Fruit fly (Drosophila melanogaster) whole organism, prepupa: Measurements from ENCODE around the gene Ugt302E1.

Experiments
- CG10669 ChIP-seq: fragments of 200-800 bp; sonication (Bioruptor generic); optimal IDR thresholded peaks from 3 replicates; lab custom pipeline; 2018; ENCODE audit warnings: missing biosample characterization, mild to moderate bottlenecking, missing genetic modification characterization, moderate library complexity
- CG11294 ChIP-seq: fragments of 200-800 bp; sonication (Bioruptor generic); IDR thresholded peaks from 2 replicates; pipeline ENCODE4 v1.3.6; 2022; ENCODE audit warnings: missing biosample characterization, missing genetic modification characterization
- CG11762 ChIP-seq: fragments of 200-800 bp; sonication (Bioruptor generic); optimal IDR thresholded peaks from 3 replicates; lab custom pipeline; 2016; ENCODE audit warnings: missing biosample characterization, missing genetic modification characterization; ENCODE audit not compliant: insufficient read depth
- CG11902 ChIP-seq: fragments of 200-800 bp; sonication (Bioruptor generic); optimal IDR thresholded peaks from 3 replicates; lab custom pipeline; 2016; ENCODE audit warnings: missing biosample characterization, missing genetic modification characterization
- CG1621 ChIP-seq: fragments of 200-800 bp; sonication (Bioruptor generic); optimal IDR thresholded peaks from 3 replicates; lab custom pipeline; 2018; ENCODE audit warnings: missing biosample characterization, mild to moderate bottlenecking, missing genetic modification characterization
- CG16779 ChIP-seq: fragments of 200-800 bp; sonication (Bioruptor generic); optimal IDR thresholded peaks from 3 replicates; lab custom pipeline; 2017; ENCODE audit warnings: missing biosample characterization, mild to moderate bottlenecking, missing genetic modification characterization
- CG3032 ChIP-seq: fragments of 200-800 bp; optimal IDR thresholded peaks from 2 replicates; lab custom pipeline; 2019; ENCODE audit warnings: missing biosample characterization, mild to moderate bottlenecking, missing genetic modification characterization, moderate library complexity
- CG31627 ChIP-seq: fragments of 200-800 bp; sonication (Bioruptor generic); optimal IDR thresholded peaks from 3 replicates; lab custom pipeline; 2016; ENCODE audit warnings: missing biosample characterization, missing genetic modification characterization
- CG32006 ChIP-seq: fragments of 200-800 bp; sonication (Bioruptor generic); optimal IDR thresholded peaks from 3 replicates; lab custom pipeline; 2017; ENCODE audit warnings: missing biosample characterization, mild to moderate bottlenecking, missing genetic modification characterization
- CG34406 ChIP-seq: fragments of 200-800 bp; sonication (Bioruptor generic); optimal IDR thresholded peaks from 3 replicates; lab custom pipeline; 2016; ENCODE audit warnings: missing biosample characterization, missing genetic modification characterization
- CG3919 ChIP-seq: fragments of 200-800 bp; sonication (Bioruptor generic); optimal IDR thresholded peaks from 3 replicates; lab custom pipeline; 2016; ENCODE audit warnings: missing biosample characterization, missing genetic modification characterization
- CG4318 ChIP-seq: fragments of 200-800 bp; sonication (Bioruptor generic); optimal IDR thresholded peaks from 3 replicates; lab custom pipeline; 2017; ENCODE audit warnings: missing biosample characterization, mild to moderate bottlenecking, missing genetic modification characterization
- CG6163 ChIP-seq: fragments of 200-800 bp; sonication (Bioruptor generic); IDR thresholded peaks from 3 replicates; pipeline ENCODE4 v1.3.6; 2022; ENCODE audit warnings: missing biosample characterization, missing genetic modification characterization
- CG6276 ChIP-seq: fragments of 200-800 bp; sonication (Bioruptor generic); optimal IDR thresholded peaks from 2 replicates; lab custom pipeline; 2017; ENCODE audit warnings: missing biosample characterization, mild to moderate bottlenecking, missing genetic modification characterization
- CG6792 ChIP-seq: fragments of 200-800 bp; sonication (Bioruptor generic); optimal IDR thresholded peaks from 3 replicates; lab custom pipeline; 2016; ENCODE audit warnings: missing biosample characterization, missing genetic modification characterization
- CG6854 ChIP-seq: fragments of 200-800 bp; sonication (Bioruptor generic); optimal IDR thresholded peaks from 2 replicates; lab custom pipeline; 2017; ENCODE audit warnings: missing biosample characterization, mild to moderate bottlenecking, missing genetic modification characterization
- CG7368 ChIP-seq: fragments of 200-800 bp; sonication (Bioruptor generic); optimal IDR thresholded peaks from 3 replicates; lab custom pipeline; 2016; ENCODE audit warnings: missing biosample characterization, missing genetic modification characterization
- CG8632 ChIP-seq: fragments of 200-800 bp; sonication (Bioruptor generic); optimal IDR thresholded peaks from 3 replicates; lab custom pipeline; 2016; ENCODE audit warnings: missing biosample characterization, missing genetic modification characterization
- Eip75B ChIP-seq: fragments of 200-800 bp; sonication (Bioruptor generic); optimal IDR thresholded peaks from 3 replicates; lab custom pipeline; 2016; ENCODE audit warnings: missing biosample characterization, missing genetic modification characterization
- Ets21C ChIP-seq: fragments of 200-800 bp; sonication (Bioruptor generic); optimal IDR thresholded peaks from 3 replicates; lab custom pipeline; 2016; ENCODE audit warnings: missing biosample characterization, missing genetic modification characterization
- Ets96B ChIP-seq: fragments of 200-800 bp; optimal IDR thresholded peaks from 2 replicates; lab custom pipeline; 2019; ENCODE audit warnings: missing biosample characterization, mild to moderate bottlenecking, missing genetic modification characterization, moderate library complexity
- Hr38 ChIP-seq: sonication (Bioruptor generic); optimal IDR thresholded peaks from 2 replicates; lab custom pipeline; 2016; ENCODE audit warnings: missing biosample characterization, missing genetic modification characterization
- Hr39 ChIP-seq: fragments of 200-800 bp; sonication (Bioruptor generic); optimal IDR thresholded peaks from 2 replicates; lab custom pipeline; 2016; ENCODE audit warnings: missing biosample characterization, missing genetic modification characterization
- Met ChIP-seq: fragments of 200-800 bp; sonication (Bioruptor generic); optimal IDR thresholded peaks from 3 replicates; lab custom pipeline; 2016; ENCODE audit warnings: missing biosample characterization, missing genetic modification characterization
- Sox102F ChIP-seq: fragments of 200-800 bp; sonication (Bioruptor generic); optimal IDR thresholded peaks from 2 replicates; lab custom pipeline; 2016; ENCODE audit warnings: missing biosample characterization, mild to moderate bottlenecking, missing genetic modification characterization
- acj6 ChIP-seq: fragments of 200-800 bp; sonication (Bioruptor generic); optimal IDR thresholded peaks from 3 replicates; lab custom pipeline; 2016; ENCODE audit warnings: missing biosample characterization, missing genetic modification characterization
- cyc ChIP-seq: fragments of 200-800 bp; sonication (Bioruptor generic); optimal IDR thresholded peaks from 3 replicates; lab custom pipeline; 2016; ENCODE audit warnings: missing biosample characterization, missing genetic modification characterization
- dac ChIP-seq: fragments of 200-800 bp; sonication (Bioruptor generic); optimal IDR thresholded peaks from 2 replicates; lab custom pipeline; 2017; ENCODE audit warnings: missing biosample characterization, mild to moderate bottlenecking, missing genetic modification characterization
- dsx ChIP-seq: fragments of 200-800 bp; optimal IDR thresholded peaks from 3 replicates; lab custom pipeline; 2019; ENCODE audit warnings: missing biosample characterization, mild to moderate bottlenecking, missing genetic modification characterization, moderate library complexity; ENCODE audit not compliant: poor library complexity, severe bottlenecking
- esn ChIP-seq: fragments of 200-800 bp; sonication (Bioruptor generic); optimal IDR thresholded peaks from 2 replicates; lab custom pipeline; 2016; ENCODE audit warnings: missing biosample characterization, mild to moderate bottlenecking, missing genetic modification characterization, moderate library complexity
- fd59A ChIP-seq: fragments of 200-800 bp; sonication (Bioruptor generic); optimal IDR thresholded peaks from 2 replicates; lab custom pipeline; 2017; ENCODE audit warnings: missing biosample characterization, mild to moderate bottlenecking, missing genetic modification characterization, missing genetic modification reagents
- fkh ChIP-seq: fragments of 200-800 bp; sonication (Bioruptor generic); optimal IDR thresholded peaks from 3 replicates; lab custom pipeline; 2017; ENCODE audit warnings: missing biosample characterization, mild to moderate bottlenecking, missing genetic modification characterization, moderate library complexity
- lz ChIP-seq: fragments of 200-800 bp; sonication (Bioruptor generic); optimal IDR thresholded peaks from 3 replicates; lab custom pipeline; 2016; ENCODE audit warnings: missing biosample characterization, missing genetic modification characterization
- pdm3 ChIP-seq: fragments of 200-800 bp; sonication (Bioruptor generic); optimal IDR thresholded peaks from 3 replicates; lab custom pipeline; 2016; ENCODE audit warnings: missing biosample characterization, missing genetic modification characterization
- spab ChIP-seq: fragments of 200-800 bp; sonication (Bioruptor generic); optimal IDR thresholded peaks from 2 replicates; lab custom pipeline; 2017; ENCODE audit warnings: missing biosample characterization, mild to moderate bottlenecking, missing genetic modification characterization, missing genetic modification reagents
- ss ChIP-seq, 2 experiments: fragments of 200-800 bp; sonication (Bioruptor generic); optimal IDR thresholded peaks; 2 replicates in 1 of 2; 3 replicates in 1 of 2; lab custom pipeline; 2017 to 2018; ENCODE audit warnings: mild to moderate bottlenecking in 2 of 2, missing biosample characterization in 2 of 2, missing genetic modification characterization in 2 of 2, moderate library complexity in 1 of 2
- svp ChIP-seq: fragments of 200-800 bp; sonication (Bioruptor generic); peaks from one replicate; lab custom pipeline; 2016; ENCODE audit warnings: missing biosample characterization, missing genetic modification characterization
- vri ChIP-seq: fragments of 200-800 bp; sonication (Bioruptor generic); optimal IDR thresholded peaks from 3 replicates; lab custom pipeline; 2016; ENCODE audit warnings: missing biosample characterization, mild to moderate bottlenecking, missing genetic modification characterization

Ugt302E1 gene

DNA sequence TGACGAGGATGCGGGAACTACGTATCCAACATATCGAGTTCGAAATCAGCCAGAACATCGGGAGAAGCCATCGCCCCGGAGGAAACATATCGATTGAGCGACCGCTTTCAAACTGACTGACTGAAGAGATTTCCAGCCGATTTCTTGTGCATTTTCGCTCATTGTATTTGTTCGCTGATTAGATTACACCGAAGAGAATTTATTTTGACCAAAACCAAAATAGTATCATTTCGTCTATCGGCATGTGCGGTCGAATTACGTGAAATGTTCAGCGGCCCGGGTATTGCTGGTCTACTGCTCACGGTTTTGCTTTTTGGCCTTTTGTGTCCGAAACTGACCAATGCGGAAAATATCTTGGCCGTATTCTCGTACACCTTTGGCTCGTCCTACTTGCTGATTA, 20.9 kb downstream of the Ugt302E1 start, which contains the start of the genes Ugt304A1 and Ugt303A1:
Ugt304A1 (minus strand) TSS at position 101 of the 400 bp plus-strand sequence.
Ugt303A1 (plus strand) TSS at position 222 of the 400 bp plus-strand sequence.
- TF ChIP-seq CG6163: no peak
- no peak for TF ChIP-seq CG3919 (GFP tag; lab: Kevin White, UChicago)
- TF ChIP-seq vri (GFP tag; lab: Kevin White, UChicago): peak; percentile 42
- no peak for TF ChIP-seq Ets96B (tag; lab: Kevin White, UChicago)
- TF ChIP-seq dac (GFP tag; lab: Kevin White, UChicago): no peak
- TF ChIP-seq spab: no peak

- no peak for TF ChIP-seq CG16779
- no peak for TF ChIP-seq CG11902 (GFP tag; lab: Kevin White, UChicago)
- no peak for TF ChIP-seq Eip75B (GFP tag; lab: Kevin White, UChicago)
- no peak for TF ChIP-seq CG6276
- no peak for TF ChIP-seq CG3032 (tag; lab: Kevin White, UChicago)
- TF ChIP-seq Met (GFP tag; lab: Kevin White, UChicago): no peak
- no peak for TF ChIP-seq CG10669 (GFP tag; lab: Kevin White, UChicago)
- TF ChIP-seq CG8632 (GFP tag; lab: Kevin White, UChicago): no peak
- TF ChIP-seq svp (GFP tag; lab: Kevin White, UChicago): no peak
- TF ChIP-seq, all 60 proteins: peak for 0
Observed at dm6 chr3R:11175777-11176176, 21.4 kb downstream of the Ugt302E1 start.

- no peak for TF ChIP-seq dac (GFP tag; lab: Kevin White, UChicago)
- TF ChIP-seq CG31627 (GFP tag; lab: Kevin White, UChicago): no peak
- TF ChIP-seq CG11294: no peak
Observed at dm6 chr3R:11177579-11177978, 23.2 kb downstream of the Ugt302E1 start.

- TF ChIP-seq cyc (no peak), fkh (peak; percentile 47)
- TF ChIP-seq, all 60 proteins: peak for 1
Observed at dm6 chr3R:11178300-11178699, 23.9 kb downstream of the Ugt302E1 start.

DNA sequence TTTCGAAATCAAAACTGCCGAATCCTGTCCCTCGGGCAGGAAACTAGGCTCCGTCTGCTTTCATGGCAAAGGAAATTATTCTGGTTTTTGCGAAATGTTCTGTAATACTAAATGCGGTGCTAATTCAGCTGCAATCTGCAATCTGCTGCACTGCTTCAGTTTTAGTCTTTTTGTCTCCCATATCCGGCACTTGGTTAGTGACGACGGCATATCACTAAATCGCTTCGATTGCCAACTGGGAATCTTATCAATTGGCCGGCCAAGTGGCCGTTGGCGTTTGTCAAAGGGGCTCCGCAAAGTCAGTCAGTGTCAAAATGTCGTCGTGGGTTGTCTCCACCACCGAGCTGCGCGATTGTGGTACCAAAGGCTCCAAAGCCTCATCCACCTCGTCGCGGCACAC, 41.4 kb downstream of the Ugt302E1 start, which contains the start of gene CG18577:
CG18577 (plus strand) TSS at position 301 of the 400 bp plus-strand sequence.
- no peak for TF ChIP-seq acj6
- no peak for TF ChIP-seq Eip75B (GFP tag; lab: Kevin White, UChicago)
- no peak for TF ChIP-seq CG10669 (GFP tag; lab: Kevin White, UChicago)
- no peak for TF ChIP-seq cyc
- TF ChIP-seq CG6854 (GFP tag; lab: Kevin White, UChicago): no peak
- no peak for TF ChIP-seq ss (GFP tag; optimal IDR thresholded peaks at IDR 0.05; lab: Kevin White, UChicago)
- no peak for TF ChIP-seq vri (GFP tag; lab: Kevin White, UChicago)
- TF ChIP-seq lz (GFP tag; lab: Kevin White, UChicago): no peak
- TF ChIP-seq pdm3 (GFP tag; lab: Kevin White, UChicago): no peak
- no peak for TF ChIP-seq CG4318 (GFP tag; lab: Kevin White, UChicago)
- TF ChIP-seq dsx: no peak
- TF ChIP-seq esn (GFP tag; lab: Kevin White, UChicago): no peak

DNA sequence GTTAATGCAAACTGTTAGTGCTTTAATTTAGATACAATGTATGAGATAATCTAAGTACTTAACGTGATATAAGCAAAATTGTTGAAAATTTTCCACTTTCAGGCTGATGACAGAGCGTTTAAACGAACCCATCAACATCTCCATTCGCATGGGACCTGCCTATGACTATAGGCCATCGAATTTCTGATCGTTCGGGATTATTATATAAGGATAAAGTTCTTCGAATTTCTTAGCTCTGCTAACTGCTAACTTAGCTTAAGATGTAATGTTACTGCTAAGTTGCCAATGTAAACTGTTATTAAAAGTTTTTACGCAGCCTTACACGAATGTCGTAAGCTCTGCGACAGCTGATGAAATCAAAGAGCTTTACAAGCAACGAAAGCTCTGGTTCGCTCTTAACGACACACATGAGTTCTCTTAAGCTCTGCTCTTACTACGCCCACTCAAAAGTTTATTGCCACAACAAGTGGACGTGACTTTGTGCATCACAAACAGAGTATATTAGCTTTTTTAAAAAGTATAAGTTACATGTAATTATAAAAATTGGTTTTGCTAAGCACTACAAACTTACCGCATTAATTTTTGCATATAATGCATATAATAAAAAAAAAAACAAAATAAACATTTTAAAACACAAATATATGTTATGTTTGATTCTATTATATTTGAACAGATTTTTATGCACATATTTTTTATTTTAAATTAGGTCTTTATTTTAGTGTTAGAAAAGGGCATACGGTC, 42.4 kb downstream of the Ugt302E1 start:
- peak; percentile 97 for TF ChIP-seq acj6
- peak; percentile 100 for TF ChIP-seq CG32006 (GFP tag; lab: Kevin White, UChicago)
- TF ChIP-seq CG34406: peak; percentile 99
- no peak for TF ChIP-seq Hr38
- peak; percentile 95 for TF ChIP-seq Sox102F
- peak; percentile 99 for TF ChIP-seq CG8632 (GFP tag; lab: Kevin White, UChicago)
- peak; percentile 97 for TF ChIP-seq dac (GFP tag; lab: Kevin White, UChicago)
- TF ChIP-seq Hr39 (GFP tag; lab: Kevin White, UChicago): peak; percentile 92
- peak; percentile 86 for TF ChIP-seq Ets21C (GFP tag; lab: Kevin White, UChicago)
- peak; percentile 97 for TF ChIP-seq Eip75B (GFP tag; lab: Kevin White, UChicago)
- peak; percentile 93 for TF ChIP-seq CG7368 (GFP tag; lab: Kevin White, UChicago)
- TF ChIP-seq CG16779: peak; percentile 97
- peak; percentile 96 for TF ChIP-seq CG6792
- TF ChIP-seq CG10669 (GFP tag; lab: Kevin White, UChicago): peak; percentile 96
- peak; percentile 97 for TF ChIP-seq Met (GFP tag; lab: Kevin White, UChicago)
- TF ChIP-seq lz (GFP tag; lab: Kevin White, UChicago): peak; percentile 97
- TF ChIP-seq CG11762 (GFP tag; lab: Kevin White, UChicago): peak; percentile 95
- TF ChIP-seq fd59A (GFP tag; lab: Kevin White, UChicago): peak; percentile 97
- TF ChIP-seq CG31627 (GFP tag; lab: Kevin White, UChicago): peak; percentile 95
- peak; percentile 95 for TF ChIP-seq CG3032 (tag; lab: Kevin White, UChicago)
- peak; percentile 97 for TF ChIP-seq pdm3 (GFP tag; lab: Kevin White, UChicago)
- TF ChIP-seq CG1621 (tag; lab: Kevin White, UChicago): peak; percentile 89
